Worm (Caenorhabditis elegans): ENCODE measurements around the gene cdc-25.3.

DNA sequence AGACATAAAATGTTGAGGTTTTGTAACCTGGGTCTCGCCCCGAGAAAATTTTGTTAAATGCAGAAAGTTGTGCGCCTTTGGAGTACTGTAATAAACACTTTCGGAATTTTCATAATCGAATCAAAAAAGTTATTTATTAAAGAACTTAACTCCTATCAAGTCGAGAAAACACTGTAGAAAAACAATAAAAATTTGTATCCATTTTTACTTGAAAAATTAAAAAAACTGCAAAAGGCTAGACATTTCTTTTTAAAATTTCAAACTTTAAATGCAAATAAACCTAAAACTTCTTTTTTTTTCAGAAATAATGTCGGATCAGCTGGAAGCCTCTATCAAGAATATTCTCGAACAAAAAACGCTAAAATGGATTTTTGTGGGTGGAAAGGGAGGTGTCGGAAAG, 22.9 kb downstream of the cdc-25.3 start, which contains the start of gene asna-1:
- TF ChIP-seq dao-5 (tag; optimal IDR thresholded peaks at IDR 0.05) (no peak), him-1 (tag; optimal IDR thresholded peaks at IDR 0.05) (no peak)

Measured in whole organism, L4/young adult.